Fruit fly (Drosophila melanogaster): ENCODE measurements around the gene RPA2.
A peak's percentile ranks its signal among the peaks of the same experiment; 100 is the strongest.

RPA2 gene

dm6 chr2L:20927653-20928052, 1.7 kb upstream of the RPA2 start, which contains the start of gene Nthl1 (continued):
- no peak for TF ChIP-seq CG14965 (GFP tag; optimal IDR thresholded peaks at IDR 0.05; ENCODE audit: borderline replicate concordance)
- TF ChIP-seq CG3995 (GFP tag; optimal IDR thresholded peaks at IDR 0.05): no peak
- TF ChIP-seq lilli (GFP tag; optimal IDR thresholded peaks at IDR 0.05): no peak
- TF ChIP-seq CG32532 (GFP tag; IDR thresholded peaks at IDR 0.05): no peak
- TF ChIP-seq wdn (GFP tag; IDR thresholded peaks at IDR 0.05): no peak
- no peak for TF ChIP-seq hb (GFP tag; IDR thresholded peaks at IDR 0.05; ENCODE audit: partially characterized antibody)
- no peak for TF ChIP-seq CG4424 (GFP tag; optimal IDR thresholded peaks at IDR 0.05)
- no peak for TF ChIP-seq CG7928 (GFP tag; optimal IDR thresholded peaks at IDR 0.05)
- no peak for TF ChIP-seq unc-4 (GFP tag; IDR thresholded peaks at IDR 0.05; ENCODE audit: partially characterized antibody)
- TF ChIP-seq tio (GFP tag; optimal IDR thresholded peaks at IDR 0.05): no peak
- no peak for TF ChIP-seq Opbp (GFP tag; IDR thresholded peaks at IDR 0.05; ENCODE audit: partially characterized antibody)
- peak; percentile 65 for TF ChIP-seq Dref (GFP tag; IDR thresholded peaks at IDR 0.05)
- TF ChIP-seq stc (GFP tag; IDR thresholded peaks at IDR 0.05): no peak
- TF ChIP-seq CG6254 (GFP tag; optimal IDR thresholded peaks at IDR 0.05): no peak
- TF ChIP-seq CG17568 (GFP tag; optimal IDR thresholded peaks at IDR 0.05): no peak
- no peak for TF ChIP-seq Dek (tag; optimal IDR thresholded peaks at IDR 0.05)
- TF ChIP-seq CG3407 (GFP tag; optimal IDR thresholded peaks at IDR 0.05): no peak
- TF ChIP-seq hkb (optimal IDR thresholded peaks at IDR 0.05): no peak
- no peak for TF ChIP-seq hkb (GFP tag; IDR thresholded peaks at IDR 0.05)
- TF ChIP-seq zen (tag; optimal IDR thresholded peaks at IDR 0.05): no peak
- no peak for TF ChIP-seq Side (GFP tag; optimal IDR thresholded peaks at IDR 0.05)
- no peak for TF ChIP-seq CG8478 (optimal IDR thresholded peaks at IDR 0.05)
- no peak for TF ChIP-seq Fer1 (GFP tag; optimal IDR thresholded peaks at IDR 0.05)
- TF ChIP-seq CG10462 (GFP tag; optimal IDR thresholded peaks at IDR 0.05): no peak
- no peak for TF ChIP-seq esg (GFP tag; conservative IDR thresholded peaks at IDR 0.05)
- no peak for TF ChIP-seq CG8924 (tag; optimal IDR thresholded peaks at IDR 0.05)
- no peak for TF ChIP-seq fd102C (GFP tag; optimal IDR thresholded peaks at IDR 0.05)
- no peak for TF ChIP-seq seq (GFP tag; IDR thresholded peaks at IDR 0.05)
- TF ChIP-seq bsh (GFP tag; optimal IDR thresholded peaks at IDR 0.05): no peak
- no peak for TF ChIP-seq Dip2 (GFP tag; IDR thresholded peaks at IDR 0.05)
- TF ChIP-seq hth (optimal IDR thresholded peaks at IDR 0.05): no peak
- TF ChIP-seq tll (GFP tag; optimal IDR thresholded peaks at IDR 0.05): no peak
- TF ChIP-seq trem (tag; optimal IDR thresholded peaks at IDR 0.05): peak; percentile 11
- TF ChIP-seq CG4328 (GFP tag; optimal IDR thresholded peaks at IDR 0.05): no peak
- TF ChIP-seq CG13123 (GFP tag; optimal IDR thresholded peaks at IDR 0.05): no peak

dm6 chr2L:20923088-20923571, 2.8 kb downstream of the RPA2 start:
- TF ChIP-seq CG3065 (GFP tag; optimal IDR thresholded peaks at IDR 0.05) (peak; percentile 77), D19A (tag; optimal IDR thresholded peaks at IDR 0.05) (no peak), ato (GFP tag; IDR thresholded peaks at IDR 0.05; ENCODE audit: partially characterized antibody) (no peak), Myb (GFP tag; optimal IDR thresholded peaks at IDR 0.05) (peak; percentile 32), Dip3 (GFP tag; optimal IDR thresholded peaks at IDR 0.05) (no peak), CG2712 (tag; optimal IDR thresholded peaks at IDR 0.05) (no peak), CG3847 (GFP tag; IDR thresholded peaks at IDR 0.05) (no peak), gfzf (GFP tag; optimal IDR thresholded peaks at IDR 0.05) (peak; percentile 57), CrebB (tag; optimal IDR thresholded peaks at IDR 0.05) (no peak), CG8281 (tag; optimal IDR thresholded peaks at IDR 0.05) (peak; percentile 17), Dek (tag; optimal IDR thresholded peaks at IDR 0.05) (no peak), CG3838 (GFP tag; optimal IDR thresholded peaks at IDR 0.05) (no peak), ttk (GFP tag; IDR thresholded peaks at IDR 0.05) (no peak), CG11504 (tag; optimal IDR thresholded peaks at IDR 0.05) (no peak), p53 (GFP tag; optimal IDR thresholded peaks at IDR 0.05) (no peak), tup (GFP tag; optimal IDR thresholded peaks at IDR 0.05) (no peak), nau (GFP tag; optimal IDR thresholded peaks at IDR 0.05) (no peak), CG6683 (GFP tag; optimal IDR thresholded peaks at IDR 0.05) (no peak), CG32767 (GFP tag; IDR thresholded peaks at IDR 0.05) (peak; percentile 18; the same call in 1 of the 2 replicates)
